Worm (Caenorhabditis elegans) whole organism, mixed stage, embryonic: ENCODE results near the gene C34F11.5.

Source experiments
- nhr-2 ChIP-seq: fragments of 150-350 bp; optimal IDR thresholded peaks from 2 replicates; lab custom pipeline; 2014; ENCODE audit warnings: missing biosample characterization, missing genetic modification characterization
- unc-39 ChIP-seq: fragments of 150-350 bp; optimal IDR thresholded peaks from 2 replicates; lab custom pipeline; 2014; ENCODE audit warnings: missing biosample characterization, missing genetic modification characterization
- ztf-11 ChIP-seq: fragments of 150-350 bp; optimal IDR thresholded peaks from 2 replicates; lab custom pipeline; 2014; ENCODE audit warnings: missing biosample characterization, missing genetic modification characterization

ce11 chrII:5172451-5172850, 23.2 kb upstream of the C34F11.5 start, which contains the start of gene C27D6.1:
- TF ChIP-seq nhr-2 (tag; lab: Kevin White, UChicago) (no peak), ztf-11 (no peak), unc-39 (tag; lab: Kevin White, UChicago) (no peak)
